Worm (Caenorhabditis elegans) whole organism, L4 larva: ENCODE measurements around the gene hpo-29.

ENCODE experiments used
- D1046.2 ChIP-seq: fragments of 200-800 bp; sonication (Bioruptor generic); IDR thresholded peaks from 2 replicates; pipeline ENCODE4 v1.3.6; 2022; ENCODE audit warnings: missing genetic modification characterization, missing compliant biosample characterization
- F10B5.3 ChIP-seq: sonication (generic microtip); optimal IDR thresholded peaks from 2 replicates; lab custom pipeline; 2016; ENCODE audit warnings: mild to moderate bottlenecking, missing genetic modification characterization, missing compliant biosample characterization
- F44E2.7 ChIP-seq: fragments of 200-800 bp; sonication (Bioruptor generic); IDR thresholded peaks from 2 replicates; pipeline ENCODE4 v2.1.2; 2022; ENCODE audit warnings: missing genetic modification characterization, missing compliant biosample characterization
- aha-1 ChIP-seq: fragments of 150-350 bp; peaks from one replicate; lab custom pipeline; 2014; ENCODE audit warnings: missing biosample characterization, missing genetic modification characterization
- ceh-20 ChIP-seq: fragments of 200-800 bp; sonication (Bioruptor generic); IDR thresholded peaks from 2 replicates; pipeline ENCODE4 v1.3.6; 2022; ENCODE audit warnings: missing genetic modification reagents, missing genetic modification characterization, missing compliant biosample characterization
- ceh-62 ChIP-seq: sonication (generic microtip); optimal IDR thresholded peaks from 2 replicates; lab custom pipeline; 2017; ENCODE audit warnings: missing biosample characterization, missing genetic modification characterization
- ces-1 ChIP-seq: fragments of 150-350 bp; sonication (generic microtip); optimal IDR thresholded peaks from 4 replicates; lab custom pipeline; 2014; ENCODE audit warnings: missing biosample characterization, missing genetic modification reagents, missing genetic modification characterization
- daf-19 ChIP-seq: fragments of 200-800 bp; sonication (Bioruptor generic); conservative IDR thresholded peaks from 2 replicates; pipeline ENCODE4 v1.3.6; 2022; ENCODE audit warnings: missing genetic modification characterization, missing compliant biosample characterization
- dmd-6 ChIP-seq: fragments of 200-800 bp; sonication (Bioruptor generic); IDR thresholded peaks from 2 replicates; pipeline ENCODE4 v1.3.6; 2022; ENCODE audit warnings: missing genetic modification reagents, missing genetic modification characterization, missing compliant biosample characterization
- egl-27 ChIP-seq: sonication (generic microtip); optimal IDR thresholded peaks from 3 replicates; lab custom pipeline; 2017; ENCODE audit warnings: missing biosample characterization, missing genetic modification reagents, missing genetic modification characterization
- fkh-10 ChIP-seq: fragments of 150-350 bp; optimal IDR thresholded peaks from 2 replicates; lab custom pipeline; 2014; ENCODE audit warnings: missing biosample characterization, missing genetic modification reagents, missing genetic modification characterization
- gei-8 ChIP-seq: fragments of 200-800 bp; sonication (Bioruptor generic); optimal IDR thresholded peaks from 2 replicates; lab custom pipeline; 2018; ENCODE audit warnings: mild to moderate bottlenecking, missing genetic modification characterization, missing compliant biosample characterization
- hif-1 ChIP-seq, 2 experiments: sonication (generic microtip); optimal IDR thresholded peaks; 2 replicates each; lab custom pipeline; 2016 to 2017; ENCODE audit warnings: missing compliant biosample characterization in 2 of 2, missing genetic modification characterization in 2 of 2, missing genetic modification reagents in 2 of 2, missing genotype in 2 of 2, mild to moderate bottlenecking in 1 of 2
- lim-7 ChIP-seq: fragments of 200-800 bp; sonication (Bioruptor generic); IDR thresholded peaks from 2 replicates; pipeline ENCODE4 v1.3.6; 2022; ENCODE audit warnings: missing genetic modification characterization, missing compliant biosample characterization
- lin-1 ChIP-seq: fragments of 200-800 bp; sonication (Bioruptor generic); IDR thresholded peaks from 2 replicates; pipeline ENCODE4 v1.3.6; 2022; ENCODE audit warnings: missing genetic modification reagents, missing genetic modification characterization, missing compliant biosample characterization
- lin-13 ChIP-seq: fragments of 150-350 bp; optimal IDR thresholded peaks from 2 replicates; lab custom pipeline; 2014; ENCODE audit warnings: missing biosample characterization, missing genetic modification reagents, missing genetic modification characterization
- lin-38 ChIP-seq: fragments of 200-800 bp; sonication (Bioruptor generic); IDR thresholded peaks from 2 replicates; pipeline ENCODE4 v1.3.6; 2022; ENCODE audit warnings: missing genetic modification reagents, missing genetic modification characterization, missing compliant biosample characterization
- lin-39 ChIP-seq: fragments of 150-350 bp; optimal IDR thresholded peaks from 2 replicates; lab custom pipeline; 2014; ENCODE audit warnings: missing biosample characterization, missing genetic modification reagents, missing genetic modification characterization
- lir-3 ChIP-seq: sonication (generic microtip); optimal IDR thresholded peaks from 2 replicates; lab custom pipeline; 2016; ENCODE audit warnings: mild to moderate bottlenecking, missing genetic modification characterization, missing compliant biosample characterization
- nhr-102 ChIP-seq: sonication (generic microtip); optimal IDR thresholded peaks from 2 replicates; lab custom pipeline; 2016; ENCODE audit warnings: mild to moderate bottlenecking, missing genetic modification characterization, moderate library complexity, missing compliant biosample characterization
- nhr-11 ChIP-seq: fragments of 150-350 bp; optimal IDR thresholded peaks from 2 replicates; lab custom pipeline; 2014; ENCODE audit warnings: missing biosample characterization, missing genetic modification characterization
- nhr-237 ChIP-seq: sonication (generic microtip); optimal IDR thresholded peaks from 2 replicates; lab custom pipeline; 2017; ENCODE audit warnings: missing biosample characterization, missing genetic modification characterization
- nhr-25 ChIP-seq: sonication (generic microtip); optimal IDR thresholded peaks from 2 replicates; lab custom pipeline; 2017; ENCODE audit warnings: missing genetic modification characterization, mild to moderate bottlenecking, missing compliant biosample characterization, antibody characterized with exemption, moderate library complexity, borderline replicate concordance; ENCODE audit not compliant: insufficient read depth
- nhr-28 ChIP-seq: fragments of 150-350 bp; optimal IDR thresholded peaks from 2 replicates; lab custom pipeline; 2014; ENCODE audit warnings: missing biosample characterization, missing genetic modification characterization
- nhr-77 ChIP-seq: fragments of 150-350 bp; optimal IDR thresholded peaks from 2 replicates; lab custom pipeline; 2014; ENCODE audit warnings: missing biosample characterization, missing genetic modification characterization
- php-3 ChIP-seq: fragments of 200-800 bp; sonication (Bioruptor generic); IDR thresholded peaks from 2 replicates; pipeline ENCODE4 v1.3.6; 2022; ENCODE audit warnings: missing genetic modification reagents, missing genetic modification characterization, missing compliant biosample characterization
- rbr-2 ChIP-seq: sonication (generic microtip); optimal IDR thresholded peaks from 2 replicates; lab custom pipeline; 2016; ENCODE audit warnings: missing genotype, missing genetic modification characterization, missing compliant biosample characterization
- saeg-2 ChIP-seq: fragments of 200-800 bp; sonication (Bioruptor generic); IDR thresholded peaks from 2 replicates; pipeline ENCODE4 v1.3.6; 2022; ENCODE audit warnings: missing genetic modification reagents, missing genetic modification characterization, missing compliant biosample characterization
- skn-1 ChIP-seq: fragments of 150-350 bp; optimal IDR thresholded peaks from 2 replicates; lab custom pipeline; 2014; ENCODE audit warnings: missing biosample characterization, missing genetic modification characterization
- tag-97 ChIP-seq: fragments of 200-800 bp; sonication (Bioruptor generic); IDR thresholded peaks from 2 replicates; pipeline ENCODE4 v1.3.6; 2022; ENCODE audit warnings: missing genetic modification characterization, missing compliant biosample characterization
- unc-130 ChIP-seq: sonication (generic microtip); optimal IDR thresholded peaks from 2 replicates; lab custom pipeline; 2016; ENCODE audit warnings: missing genetic modification reagents, missing genetic modification characterization, missing compliant biosample characterization
- unc-62 ChIP-seq, 3 experiments: fragments of 150-350 bp in 1 of 3; sonication (generic microtip); optimal IDR thresholded peaks in 2 of 3; peaks in 1 of 3; 1 replicate in 1 of 3; 2 replicates in 2 of 3; lab custom pipeline; 2014 to 2017; ENCODE audit warnings: missing biosample characterization in 3 of 3, missing genetic modification characterization in 3 of 3, missing genetic modification reagents in 3 of 3, missing genotype in 1 of 3
- zfp-3 ChIP-seq: fragments of 200-800 bp; sonication (Bioruptor generic); conservative IDR thresholded peaks from 2 replicates; pipeline ENCODE4 v1.3.6; 2022; ENCODE audit warnings: missing genetic modification reagents, missing genetic modification characterization, missing compliant biosample characterization

hpo-29 gene

DNA sequence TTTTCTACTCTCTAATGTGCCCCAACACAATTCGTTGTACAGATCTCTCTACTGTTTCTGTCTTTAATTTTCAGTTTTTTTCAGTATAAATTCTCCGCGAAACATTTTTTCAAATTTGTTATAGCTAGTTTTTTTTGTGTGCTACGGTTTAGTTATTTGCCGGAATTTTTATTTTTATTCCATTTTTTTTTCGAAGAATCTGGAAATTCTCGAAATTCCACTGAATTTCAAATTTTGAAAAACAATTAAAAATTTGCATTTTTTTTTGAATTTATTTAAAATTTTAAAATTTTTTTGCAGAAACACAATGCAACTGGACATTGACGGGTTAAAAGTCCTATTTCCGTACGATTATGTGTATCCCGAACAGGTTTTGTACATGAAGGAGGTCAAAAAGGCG lies 29.1 kb downstream of the hpo-29 start, which contains the start of gene xpd-1:
Gene xpd-1, plus strand, starts transcription at position 301 of the 400 bp plus-strand sequence.
- no peak for TF ChIP-seq lin-1 (GFP tag; lab: Robert Waterston, UW)
- TF ChIP-seq gei-8 (GFP tag; lab: Kevin White, UChicago): no peak
- TF ChIP-seq, all 104 proteins: peak for 0

- TF ChIP-seq lin-38 (GFP tag; lab: Robert Waterston, UW): peak; percentile 63
These were observed 33.9 kb downstream of the hpo-29 start for ce11 chrIII:269572-269971.

DNA sequence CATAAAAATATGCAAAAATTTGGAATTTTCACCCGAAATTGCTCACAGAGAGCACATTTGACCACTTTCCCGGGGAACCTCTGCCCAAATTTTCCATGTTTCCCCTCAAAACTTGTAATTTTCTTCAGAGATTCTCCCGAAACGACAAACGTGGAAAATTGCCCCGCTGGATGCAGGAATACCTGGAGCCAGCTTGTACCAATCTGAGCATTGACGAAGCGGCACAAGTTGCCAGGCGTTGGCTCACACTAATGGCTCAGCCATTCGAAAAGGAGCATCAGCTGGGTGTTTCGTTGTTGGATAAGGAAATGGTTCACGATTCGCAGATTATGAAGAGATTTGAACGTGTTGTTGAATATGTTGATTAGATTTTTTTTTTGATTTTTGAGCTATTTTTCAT lies 46.9 kb downstream of the hpo-29 start:
- no peak for TF ChIP-seq saeg-2 (GFP tag; lab: Robert Waterston, UW)
- peak; percentile 43 for TF ChIP-seq aha-1 (tag; lab: Kevin White, UChicago)
- no peak for TF ChIP-seq D1046.2 (GFP tag; lab: Robert Waterston, UW)
- TF ChIP-seq nhr-28 (tag; lab: Kevin White, UChicago): no peak
- TF ChIP-seq nhr-102 (tag; lab: Kevin White, UChicago): no peak
- TF ChIP-seq hif-1 (tag; optimal IDR thresholded peaks at IDR 0.05; lab: Kevin White, UChicago): no peak
- no peak for TF ChIP-seq lim-7
- TF ChIP-seq unc-130 (GFP tag; lab: Kevin White, UChicago): no peak
- no peak for TF ChIP-seq daf-19 (GFP tag; lab: Robert Waterston, UW)
- no peak for TF ChIP-seq nhr-237 (tag; lab: Kevin White, UChicago)
- no peak for TF ChIP-seq F44E2.7 (GFP tag; lab: Robert Waterston, UW)
- peak in 1 of 2 experiments; percentile 90 for TF ChIP-seq unc-62 (GFP tag; optimal IDR thresholded peaks at IDR 0.05 in 1 of 2; lab: Kevin White, UChicago)
- no peak for TF ChIP-seq unc-62 (tag; optimal IDR thresholded peaks at IDR 0.05; lab: Kevin White, UChicago)
- TF ChIP-seq F10B5.3 (tag; lab: Kevin White, UChicago): no peak
- TF ChIP-seq nhr-11 (tag; lab: Kevin White, UChicago): no peak
- TF ChIP-seq egl-27 (tag; lab: Kevin White, UChicago): no peak
- no peak for TF ChIP-seq lin-13 (GFP tag; lab: Kevin White, UChicago)

DNA sequence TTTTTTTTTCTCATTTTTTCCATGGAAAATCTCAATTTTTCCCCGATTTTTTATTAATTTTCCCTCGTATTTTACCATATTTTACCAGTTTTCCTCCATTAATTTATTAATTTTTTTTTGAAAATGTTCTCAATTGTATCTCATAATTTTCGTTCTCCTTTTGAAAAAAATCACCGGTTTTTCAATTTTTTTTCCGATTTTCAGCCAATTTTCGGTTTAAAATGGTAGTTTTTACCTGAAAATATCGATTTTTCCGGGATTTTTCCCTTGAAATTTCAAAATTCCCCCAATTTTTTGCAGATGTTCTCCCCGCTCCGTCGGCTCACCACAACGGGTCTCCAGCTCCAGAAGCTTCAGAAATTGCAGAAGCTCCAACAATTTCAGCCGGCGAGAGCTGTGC lies 48.2 kb downstream of the hpo-29 start, which contains the start of gene taco-1:
Gene taco-1, plus strand, starts transcription at position 301 of the 400 bp plus-strand sequence.
- TF ChIP-seq zfp-3 (GFP tag; lab: Robert Waterston, UW): no peak
- TF ChIP-seq aha-1 (tag; lab: Kevin White, UChicago): peak; percentile 68
- no peak for TF ChIP-seq php-3 (GFP tag; lab: Robert Waterston, UW)
- no peak for TF ChIP-seq rbr-2 (tag; lab: Kevin White, UChicago)
- no peak for TF ChIP-seq skn-1 (tag; lab: Kevin White, UChicago)

ce11 chrIII:292340-292739 lies 56.7 kb downstream of the hpo-29 start, which contains the start of gene Y50D7A.1:
Y50D7A.1 (plus strand) TSS chrIII:292640.
- TF ChIP-seq lin-39 (no peak), skn-1 (tag; lab: Kevin White, UChicago) (no peak), fkh-10 (GFP tag; lab: Kevin White, UChicago) (no peak), ces-1 (GFP tag; lab: Kevin White, UChicago) (no peak), nhr-77 (no peak), dmd-6 (GFP tag; lab: Robert Waterston, UW) (no peak), tag-97 (GFP tag; lab: Robert Waterston, UW) (no peak)
- TF ChIP-seq, all 104 proteins: peak for 0

DNA sequence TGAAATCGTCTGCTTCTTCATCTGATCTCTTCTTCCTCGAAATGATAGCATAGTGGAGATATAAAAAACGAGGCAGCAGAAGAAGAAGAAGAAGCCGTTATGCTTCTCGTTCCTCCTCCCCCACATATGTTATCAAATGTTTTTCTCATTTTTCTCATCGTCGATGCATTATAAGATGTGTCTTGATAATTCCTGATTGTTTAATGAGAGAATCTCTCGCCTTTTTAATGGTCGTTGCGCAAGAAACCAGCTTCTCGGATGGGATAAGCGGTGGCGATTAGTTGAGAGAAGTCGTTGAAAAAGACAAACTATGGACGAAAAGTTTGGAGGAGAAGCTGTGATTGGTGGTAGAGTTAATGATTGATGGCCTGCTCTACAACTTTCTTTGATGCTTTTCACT lies 58.9 kb downstream of the hpo-29 start, which contains the start of gene Y50D7A.13:
Gene Y50D7A.13, minus strand, starts transcription at position 101 of the 400 bp plus-strand sequence.
- TF ChIP-seq nhr-25 (tag; lab: Kevin White, UChicago) (no peak), ceh-20 (GFP tag; lab: Robert Waterston, UW) (no peak), ceh-62 (no peak), lir-3 (tag; lab: Kevin White, UChicago) (no peak)
